Fruit fly (Drosophila melanogaster) whole organism, wandering third instar larva: ENCODE results near the gene CG32066.

Experiments
- Abd-B ChIP-seq: fragments of >200 bp; optimal IDR thresholded peaks from 2 replicates; lab custom pipeline; 2017; ENCODE audit warnings: missing biosample characterization, missing genetic modification characterization
- CG32264 ChIP-seq: fragments of 200-800 bp; sonication (Bioruptor generic); optimal IDR thresholded peaks from 2 replicates; lab custom pipeline; 2016; ENCODE audit warnings: missing biosample characterization, missing genetic modification characterization
- CG9705 ChIP-seq: fragments of 200-800 bp; sonication (Bioruptor generic); optimal IDR thresholded peaks from 2 replicates; lab custom pipeline; 2018; ENCODE audit warnings: missing biosample characterization, mild to moderate bottlenecking, missing genetic modification characterization
- CrebA ChIP-seq: fragments of 200-800 bp; sonication (Bioruptor generic); optimal IDR thresholded peaks from 2 replicates; lab custom pipeline; 2016; ENCODE audit warnings: missing biosample characterization, mild to moderate bottlenecking, missing genetic modification characterization, borderline replicate concordance
- Dfd ChIP-seq: fragments of >200 bp; optimal IDR thresholded peaks from 2 replicates; lab custom pipeline; 2017; ENCODE audit warnings: missing biosample characterization, missing genetic modification characterization
- Dif ChIP-seq: fragments of 200-275, 200-300 bp; sonication (Bioruptor generic); optimal IDR thresholded peaks from 2 replicates; lab custom pipeline; 2018; ENCODE audit warnings: missing biosample characterization, missing genetic modification characterization; ENCODE audit not compliant: partially characterized antibody
- GATAd ChIP-seq: sonication (Bioruptor generic); optimal IDR thresholded peaks from 2 replicates; lab custom pipeline; 2016; ENCODE audit warnings: missing biosample characterization, missing genetic modification characterization
- HLH106 ChIP-seq: fragments of 200-800 bp; optimal IDR thresholded peaks from 3 replicates; lab custom pipeline; 2019; ENCODE audit warnings: missing biosample characterization, mild to moderate bottlenecking, missing genetic modification characterization, moderate library complexity
- Hnf4 ChIP-seq: fragments of 200-800 bp; sonication (Bioruptor generic); optimal IDR thresholded peaks from 2 replicates; lab custom pipeline; 2016; ENCODE audit warnings: missing biosample characterization, mild to moderate bottlenecking, missing genetic modification characterization
- Hr78 ChIP-seq: fragments of >200 bp; optimal IDR thresholded peaks from 2 replicates; lab custom pipeline; 2017; ENCODE audit warnings: missing biosample characterization, missing genetic modification characterization
- Hr83 ChIP-seq: fragments of 200-300 bp; sonication (Bioruptor generic); optimal IDR thresholded peaks from 2 replicates; lab custom pipeline; 2016; ENCODE audit warnings: missing biosample characterization, mild to moderate bottlenecking, missing genetic modification characterization, moderate library complexity; ENCODE audit not compliant: poor library complexity, severe bottlenecking
- Jra ChIP-seq: sonication (Bioruptor generic); optimal IDR thresholded peaks from 2 replicates; lab custom pipeline; 2016; ENCODE audit warnings: missing biosample characterization, missing genetic modification characterization
- Myc ChIP-seq: fragments of >200 bp; optimal IDR thresholded peaks from 2 replicates; lab custom pipeline; 2017
- N ChIP-seq: fragments of >200 bp; optimal IDR thresholded peaks from 2 replicates; lab custom pipeline; 2018; ENCODE audit warnings: missing biosample characterization, missing external identifiers, missing genetic modification characterization
- OdsH ChIP-seq: fragments of 200-800 bp; sonication (Bioruptor generic); optimal IDR thresholded peaks from 2 replicates; lab custom pipeline; 2016; ENCODE audit warnings: missing biosample characterization, mild to moderate bottlenecking, missing genetic modification characterization
- Rel ChIP-seq, 2 experiments: fragments of 200-800 bp; sonication (Bioruptor generic) in 1 of 2; optimal IDR thresholded peaks; 2 replicates in 1 of 2; 3 replicates in 1 of 2; lab custom pipeline; 2016 to 2019; ENCODE audit warnings: mild to moderate bottlenecking in 2 of 2, missing biosample characterization in 2 of 2, missing genetic modification characterization in 2 of 2, moderate library complexity in 1 of 2
- Sp1 ChIP-seq: fragments of 200-800 bp; sonication (Bioruptor generic); optimal IDR thresholded peaks from 3 replicates; lab custom pipeline; 2019; ENCODE audit warnings: missing biosample characterization, mild to moderate bottlenecking, missing genetic modification characterization, moderate library complexity
- Vsx2 ChIP-seq: fragments of 200-300, 225-300 bp; sonication (Bioruptor generic); optimal IDR thresholded peaks from 2 replicates; lab custom pipeline; 2018; ENCODE audit warnings: missing biosample characterization, missing genetic modification characterization; ENCODE audit not compliant: partially characterized antibody
- br ChIP-seq: fragments of 200-800 bp; sonication (Bioruptor generic); optimal IDR thresholded peaks from 2 replicates; lab custom pipeline; 2016; ENCODE audit warnings: missing biosample characterization, missing genetic modification characterization
- brk ChIP-seq: fragments of 200-800 bp; sonication (Bioruptor generic); optimal IDR thresholded peaks from 2 replicates; lab custom pipeline; 2016; ENCODE audit warnings: missing biosample characterization, mild to moderate bottlenecking, missing genetic modification characterization
- dl ChIP-seq, 2 experiments: fragments of 175-275, 200-275 bp in 1 of 2; fragments of 200-275 bp in 1 of 2; sonication (Bioruptor generic); optimal IDR thresholded peaks; lab custom pipeline; 2018; ENCODE audit warnings: mild to moderate bottlenecking in 2 of 2, missing biosample characterization in 2 of 2, missing genetic modification characterization in 2 of 2, moderate library complexity in 2 of 2; ENCODE audit not compliant: partially characterized antibody in 2 of 2, insufficient read depth in 1 of 2
- dmrt93B ChIP-seq: fragments of 200-800 bp; sonication (Bioruptor generic); optimal IDR thresholded peaks from 2 replicates; lab custom pipeline; 2018; ENCODE audit warnings: missing biosample characterization, mild to moderate bottlenecking, missing genetic modification characterization
- ey ChIP-seq: fragments of 200-800 bp; sonication (Bioruptor generic); optimal IDR thresholded peaks from 2 replicates; lab custom pipeline; 2016; ENCODE audit warnings: missing biosample characterization, missing genetic modification characterization
- foxo ChIP-seq, 2 experiments: fragments of 200-800 bp; sonication (Bioruptor generic); optimal IDR thresholded peaks; 2 replicates in 1 of 2; 3 replicates in 1 of 2; lab custom pipeline; 2016 to 2017; ENCODE audit warnings: missing biosample characterization in 2 of 2, missing genetic modification characterization in 2 of 2
- fru ChIP-seq: fragments of 200-800 bp; sonication (Bioruptor generic); optimal IDR thresholded peaks from 3 replicates; lab custom pipeline; 2016; ENCODE audit warnings: missing biosample characterization, mild to moderate bottlenecking, missing genetic modification characterization
- h ChIP-seq: fragments of 200-800 bp; sonication (Bioruptor generic); optimal IDR thresholded peaks from 3 replicates; lab custom pipeline; 2016; ENCODE audit warnings: missing biosample characterization, mild to moderate bottlenecking, missing genetic modification characterization
- jim ChIP-seq: fragments of 175-275, 200-325 bp; sonication (Bioruptor generic); optimal IDR thresholded peaks from 2 replicates; lab custom pipeline; 2016; ENCODE audit warnings: missing biosample characterization, mild to moderate bottlenecking, missing genetic modification characterization
- pan ChIP-seq: fragments of >200 bp; optimal IDR thresholded peaks from 2 replicates; lab custom pipeline; 2017
- rgr ChIP-seq: fragments of 200-800 bp; sonication (Bioruptor generic); optimal IDR thresholded peaks from 3 replicates; lab custom pipeline; 2016; ENCODE audit warnings: missing biosample characterization, mild to moderate bottlenecking, missing genetic modification characterization
- sage ChIP-seq: fragments of 200-800 bp; sonication (Bioruptor generic); optimal IDR thresholded peaks from 2 replicates; lab custom pipeline; 2016; ENCODE audit warnings: missing biosample characterization, mild to moderate bottlenecking, missing genetic modification characterization
- tai ChIP-seq: sonication (Bioruptor generic); optimal IDR thresholded peaks from 2 replicates; lab custom pipeline; 2016; ENCODE audit warnings: missing biosample characterization, missing genetic modification characterization
- usp ChIP-seq: fragments of >200 bp; optimal IDR thresholded peaks from 2 replicates; lab custom pipeline; 2017; ENCODE audit warnings: missing biosample characterization, missing genetic modification characterization
- woc ChIP-seq: sonication (Bioruptor generic); optimal IDR thresholded peaks from 2 replicates; lab custom pipeline; 2016; ENCODE audit warnings: missing biosample characterization, mild to moderate bottlenecking, missing genetic modification characterization

Gene CG32066

dm6 chr3L:10704482-10704993 lies 43.7 kb upstream of the CG32066 start:
- TF ChIP-seq foxo (GFP tag; optimal IDR thresholded peaks at IDR 0.05; lab: Kevin White, UChicago) (peak in 1 of 2 experiments; percentile 42), Jra (no peak), Sp1 (GFP tag; lab: Kevin White, UChicago) (peak; percentile 43), fru (GFP tag; lab: Kevin White, UChicago) (peak; percentile 27), br (GFP tag; lab: Kevin White, UChicago) (no peak), h (GFP tag; lab: Kevin White, UChicago) (peak; percentile 9), ey (no peak), HLH106 (peak; percentile 34), pan (no peak), OdsH (GFP tag; lab: Kevin White, UChicago) (peak; percentile 24), N (GFP tag; lab: Kevin White, UChicago) (no peak), Hr83 (no peak), CG32264 (no peak), usp (GFP tag; lab: Kevin White, UChicago) (no peak)

- TF ChIP-seq tai (GFP tag; lab: Kevin White, UChicago) (no peak), Jra (no peak), sage (no peak), fru (GFP tag; lab: Kevin White, UChicago) (no peak), dl (GFP tag; optimal IDR thresholded peaks at IDR 0.05; lab: Kevin White, UChicago; ENCODE audit: insufficient read depth in 1 of 2, partially characterized antibody in 2 of 2) (no peak), Vsx2 (GFP tag; lab: Kevin White, UChicago) (no peak), CrebA (no peak), ey (no peak), GATAd (GFP tag; lab: Kevin White, UChicago) (no peak), Myc (no peak), CG9705 (GFP tag; lab: Kevin White, UChicago) (no peak), Hr83 (no peak), jim (no peak), N (GFP tag; lab: Kevin White, UChicago) (no peak), Rel (GFP tag; optimal IDR thresholded peaks at IDR 0.05; lab: Kevin White, UChicago) (no peak), Rel (tag; optimal IDR thresholded peaks at IDR 0.05; lab: Kevin White, UChicago) (no peak)
- TF ChIP-seq, all 38 proteins: peak for 0
Measured at dm6 chr3L:10702216-10702615, 41.4 kb upstream of the CG32066 start.

dm6 chr3L:10698182-10698581 lies 37.4 kb upstream of the CG32066 start:
- TF ChIP-seq ey (no peak), Hr78 (no peak), dmrt93B (GFP tag; lab: Kevin White, UChicago) (peak; percentile 15), Myc (peak; percentile 67), tai (GFP tag; lab: Kevin White, UChicago) (peak; percentile 8), HLH106 (peak; percentile 29), Jra (no peak)

- TF ChIP-seq CrebA (no peak), Sp1 (GFP tag; lab: Kevin White, UChicago) (no peak), GATAd (GFP tag; lab: Kevin White, UChicago) (no peak), jim (no peak), brk (peak; percentile 46), fru (GFP tag; lab: Kevin White, UChicago) (no peak), Dfd (GFP tag; lab: Kevin White, UChicago) (no peak), Hr78 (no peak), Rel (GFP tag; optimal IDR thresholded peaks at IDR 0.05; lab: Kevin White, UChicago) (no peak), Rel (tag; optimal IDR thresholded peaks at IDR 0.05; lab: Kevin White, UChicago) (peak; percentile 56), CG9705 (GFP tag; lab: Kevin White, UChicago) (no peak), foxo (GFP tag; optimal IDR thresholded peaks at IDR 0.05; lab: Kevin White, UChicago) (no peak), Abd-B (GFP tag; lab: Kevin White, UChicago) (no peak), tai (GFP tag; lab: Kevin White, UChicago) (no peak), Hnf4 (GFP tag; lab: Kevin White, UChicago) (no peak), rgr (GFP tag; lab: Kevin White, UChicago) (peak; percentile 7), ey (peak; percentile 3), woc (GFP tag; lab: Kevin White, UChicago) (no peak), Dif (no peak)
Measured at dm6 chr3L:10697413-10698118, 36.8 kb upstream of the CG32066 start.
